Worm (Caenorhabditis elegans) whole organism, mixed stage, embryonic: ENCODE data around the gene mtr-4.

Source experiments
- M03D4.4 ChIP-seq: sonication (generic microtip); optimal IDR thresholded peaks from 2 replicates; lab custom pipeline; 2017; ENCODE audit warnings: mild to moderate bottlenecking, missing genetic modification characterization, missing compliant biosample characterization
- blmp-1 ChIP-seq: fragments of 150-350 bp; optimal IDR thresholded peaks from 2 replicates; lab custom pipeline; 2014; ENCODE audit warnings: missing biosample characterization, missing genetic modification characterization
- ceh-39 ChIP-seq: fragments of 150-350 bp; optimal IDR thresholded peaks from 2 replicates; lab custom pipeline; 2014; ENCODE audit warnings: missing biosample characterization, missing genetic modification characterization
- ceh-43 ChIP-seq: fragments of 200-800 bp; sonication (Bioruptor generic); optimal IDR thresholded peaks from 2 replicates; lab custom pipeline; 2018; ENCODE audit warnings: mild to moderate bottlenecking, missing genetic modification characterization, moderate library complexity, missing compliant biosample characterization
- ceh-83 ChIP-seq: fragments of 200-800 bp; sonication (Bioruptor generic); optimal IDR thresholded peaks from 2 replicates; lab custom pipeline; 2018; ENCODE audit warnings: mild to moderate bottlenecking, missing genetic modification characterization, missing compliant biosample characterization
- ces-1 ChIP-seq: fragments of 150-350 bp; optimal IDR thresholded peaks from 2 replicates; lab custom pipeline; 2014; ENCODE audit warnings: missing biosample characterization, missing genetic modification reagents, missing genetic modification characterization
- cnd-1 ChIP-seq: fragments of 200-800 bp; sonication (Bioruptor generic); optimal IDR thresholded peaks from 2 replicates; lab custom pipeline; 2018; ENCODE audit warnings: mild to moderate bottlenecking, missing genetic modification characterization, missing compliant biosample characterization
- drap-1 ChIP-seq: fragments of 200-800 bp; sonication (Bioruptor generic); optimal IDR thresholded peaks from 3 replicates; lab custom pipeline; 2018; ENCODE audit warnings: mild to moderate bottlenecking, missing genetic modification characterization, missing compliant biosample characterization
- elt-1 ChIP-seq: sonication (generic microtip); optimal IDR thresholded peaks from 2 replicates; lab custom pipeline; 2017; ENCODE audit warnings: missing genetic modification characterization, mild to moderate bottlenecking, missing compliant biosample characterization, antibody characterized with exemption, moderate library complexity, borderline replicate concordance; ENCODE audit not compliant: insufficient read depth
- elt-3 ChIP-seq: fragments of 150-350 bp; optimal IDR thresholded peaks from 2 replicates; lab custom pipeline; 2014; ENCODE audit warnings: missing biosample characterization, missing genetic modification characterization
- flh-1 ChIP-seq: fragments of 200-800 bp; sonication (Bioruptor generic); optimal IDR thresholded peaks from 2 replicates; lab custom pipeline; 2018; ENCODE audit warnings: mild to moderate bottlenecking, missing genetic modification characterization, moderate library complexity, missing compliant biosample characterization
- ham-2 ChIP-seq: fragments of 200-800 bp; sonication (Bioruptor generic); optimal IDR thresholded peaks from 2 replicates; lab custom pipeline; 2018; ENCODE audit warnings: mild to moderate bottlenecking, missing genetic modification characterization, missing compliant biosample characterization
- hlh-1 ChIP-seq: fragments of 150-350 bp; optimal IDR thresholded peaks from 2 replicates; lab custom pipeline; 2014; ENCODE audit warnings: missing biosample characterization, missing genetic modification reagents, missing genetic modification characterization
- lin-32 ChIP-seq: fragments of 200-800 bp; sonication (Bioruptor generic); optimal IDR thresholded peaks from 2 replicates; lab custom pipeline; 2018; ENCODE audit warnings: mild to moderate bottlenecking, missing genetic modification characterization, missing compliant biosample characterization
- mab-5 ChIP-seq: fragments of 150-350 bp; optimal IDR thresholded peaks from 2 replicates; lab custom pipeline; 2014; ENCODE audit warnings: missing biosample characterization, missing genetic modification characterization
- mep-1 ChIP-seq: fragments of 150-350 bp; optimal IDR thresholded peaks from 2 replicates; lab custom pipeline; 2017; ENCODE audit warnings: missing biosample characterization, missing genetic modification reagents, missing genetic modification characterization, inconsistent platforms
- mls-2 ChIP-seq: sonication (generic microtip); optimal IDR thresholded peaks from 2 replicates; lab custom pipeline; 2016; ENCODE audit warnings: mild to moderate bottlenecking, missing genetic modification characterization, moderate library complexity, missing compliant biosample characterization
- nhr-12 ChIP-seq: fragments of 150-350 bp; optimal IDR thresholded peaks from 2 replicates; lab custom pipeline; 2014; ENCODE audit warnings: missing biosample characterization, missing genetic modification characterization
- nhr-2 ChIP-seq: fragments of 150-350 bp; optimal IDR thresholded peaks from 2 replicates; lab custom pipeline; 2014; ENCODE audit warnings: missing biosample characterization, missing genetic modification characterization
- nhr-237 ChIP-seq: fragments of 150-350 bp; optimal IDR thresholded peaks from 2 replicates; lab custom pipeline; 2014; ENCODE audit warnings: missing biosample characterization, missing genetic modification characterization
- pha-4 ChIP-seq: fragments of 150-350 bp; optimal IDR thresholded peaks from 2 replicates; lab custom pipeline; 2018; ENCODE audit warnings: missing biosample characterization, missing genetic modification reagents, missing genetic modification characterization
- sem-2 ChIP-seq: fragments of 200-800 bp; sonication (Bioruptor generic); optimal IDR thresholded peaks from 2 replicates; lab custom pipeline; 2018; ENCODE audit warnings: mild to moderate bottlenecking, missing genetic modification characterization, missing compliant biosample characterization
- snpc-4 ChIP-seq: fragments of 150-350 bp; optimal IDR thresholded peaks from 2 replicates; lab custom pipeline; 2014; ENCODE audit warnings: missing biosample characterization, missing genetic modification characterization
- sptf-1 ChIP-seq: sonication (generic microtip); optimal IDR thresholded peaks from 2 replicates; lab custom pipeline; 2017; ENCODE audit warnings: mild to moderate bottlenecking, missing genetic modification characterization, moderate library complexity, missing compliant biosample characterization
- unc-120 ChIP-seq: sonication (generic microtip); optimal IDR thresholded peaks from 2 replicates; lab custom pipeline; 2017; ENCODE audit warnings: missing genetic modification characterization, missing compliant biosample characterization; ENCODE audit not compliant: poor library complexity, severe bottlenecking
- unc-39 ChIP-seq: fragments of 150-350 bp; optimal IDR thresholded peaks from 2 replicates; lab custom pipeline; 2014; ENCODE audit warnings: missing biosample characterization, missing genetic modification characterization

The mtr-4 gene

DNA sequence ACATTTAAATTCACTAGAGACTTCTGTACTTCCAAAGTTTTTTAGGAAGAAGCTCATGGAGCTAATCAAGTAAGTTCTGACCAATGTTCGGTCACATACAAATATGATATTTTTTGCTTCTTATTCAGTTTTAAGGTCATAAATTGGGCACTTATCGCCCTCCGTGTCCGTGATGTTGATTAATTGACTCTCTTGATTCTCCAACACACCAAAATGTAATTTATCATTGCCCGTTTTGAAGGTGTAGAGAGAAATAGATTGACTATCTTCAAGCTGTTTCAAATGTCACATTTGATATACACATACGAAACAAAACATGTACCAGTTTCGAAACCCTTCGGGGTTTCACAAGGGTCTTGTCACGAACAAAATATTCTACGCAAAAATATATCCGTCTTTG lies 34.8 kb upstream of the mtr-4 start:
- TF ChIP-seq cnd-1 (no peak), M03D4.4 (tag; lab: Kevin White, UChicago) (no peak), pha-4 (tag; lab: Kevin White, UChicago) (no peak), mep-1 (tag; lab: Kevin White, UChicago) (no peak), sem-2 (GFP tag; lab: Kevin White, UChicago) (no peak), ces-1 (GFP tag; lab: Kevin White, UChicago) (no peak), sptf-1 (tag; lab: Kevin White, UChicago) (no peak), mab-5 (tag; lab: Kevin White, UChicago) (no peak), unc-120 (tag; lab: Kevin White, UChicago) (no peak), ham-2 (GFP tag; lab: Kevin White, UChicago) (no peak), snpc-4 (tag; lab: Kevin White, UChicago) (no peak)

DNA sequence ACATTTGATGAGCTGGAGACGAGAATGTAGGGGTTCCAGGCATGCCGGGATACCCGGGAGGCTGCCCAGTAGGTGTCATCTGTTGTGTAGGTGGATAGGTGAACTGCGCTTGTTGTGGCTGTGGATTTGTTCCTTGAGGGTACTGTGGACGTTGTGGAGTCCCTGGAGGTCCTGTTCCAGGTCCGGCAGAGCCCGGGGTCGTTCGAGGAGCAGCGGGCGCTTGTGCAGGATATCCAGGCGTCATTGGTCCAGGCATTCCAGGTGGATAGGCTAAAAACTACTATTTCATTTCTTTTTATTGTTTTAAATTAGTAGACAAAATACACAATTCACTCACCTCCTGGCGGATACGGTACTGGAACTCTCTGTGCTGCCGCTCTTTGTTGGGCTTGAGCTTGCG lies 30.2 kb upstream of the mtr-4 start:
- no peak for TF ChIP-seq mab-5 (tag; lab: Kevin White, UChicago)
- TF ChIP-seq sem-2 (GFP tag; lab: Kevin White, UChicago) = no peak
- no peak for TF ChIP-seq ceh-39
- no peak for TF ChIP-seq nhr-2 (tag; lab: Kevin White, UChicago)
- TF ChIP-seq nhr-12 (tag; lab: Kevin White, UChicago) = no peak
- TF ChIP-seq lin-32 (GFP tag; lab: Kevin White, UChicago) = no peak
- TF ChIP-seq mls-2 = no peak
- no peak for TF ChIP-seq unc-39
- no peak for TF ChIP-seq flh-1
- TF ChIP-seq ham-2 (GFP tag; lab: Kevin White, UChicago) = no peak
- TF ChIP-seq nhr-237 (tag; lab: Kevin White, UChicago) = no peak
- no peak for TF ChIP-seq snpc-4 (tag; lab: Kevin White, UChicago)

DNA sequence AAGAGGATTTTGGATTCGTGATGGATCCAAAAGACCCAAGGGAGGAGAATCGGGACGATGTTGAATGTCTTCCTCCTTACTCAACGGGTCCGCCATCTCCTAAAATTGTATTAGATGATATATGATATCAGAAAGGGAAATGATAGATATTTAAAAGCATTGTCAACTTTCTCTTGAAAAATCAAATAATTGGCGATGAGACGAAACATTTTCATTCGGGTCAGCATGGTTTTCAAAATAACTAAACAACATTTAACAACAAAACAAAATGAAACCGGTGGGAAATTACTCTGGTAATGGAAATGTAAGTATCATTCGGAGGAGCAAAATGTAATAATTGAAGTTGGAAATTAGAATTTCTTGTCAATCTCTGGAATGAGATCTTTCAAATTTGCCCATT lies 29.0 kb upstream of the mtr-4 start, which contains the start of gene pis-1:
TSS of gene pis-1 (minus strand) at position 101 of the 400 bp plus-strand sequence.
- TF ChIP-seq ceh-83 (GFP tag; lab: Kevin White, UChicago) (no peak), unc-39 (no peak)
- TF ChIP-seq, all 35 proteins: peak for 0

- TF ChIP-seq drap-1 = no peak
- peak; percentile 22 for TF ChIP-seq ces-1 (GFP tag; lab: Kevin White, UChicago)
- TF ChIP-seq elt-3 = no peak
- TF ChIP-seq elt-1 (tag; lab: Kevin White, UChicago) = no peak
- TF ChIP-seq unc-120 (tag; lab: Kevin White, UChicago) = no peak
- TF ChIP-seq mab-5 (tag; lab: Kevin White, UChicago) = no peak
- no peak for TF ChIP-seq cnd-1
Measured at ce11 chrIV:9797304-9798003, 28.0 kb upstream of the mtr-4 start, which contains the start of gene T13F2.2. Gene T13F2.2, minus strand, starts transcription at chrIV:9797354.

- TF ChIP-seq ces-1 (GFP tag; lab: Kevin White, UChicago) (peak; percentile 94), nhr-12 (tag; lab: Kevin White, UChicago) (no peak), lin-32 (GFP tag; lab: Kevin White, UChicago) (no peak), ceh-43 (GFP tag; lab: Kevin White, UChicago) (no peak), hlh-1 (no peak)
Measured at ce11 chrIV:9798307-9798706, 27.2 kb upstream of the mtr-4 start.

ce11 chrIV:9799129-9799528 lies 26.4 kb upstream of the mtr-4 start, which contains the start of gene fat-4:
Gene fat-4, plus strand, starts transcription at chrIV:9799429.
- no peak for TF ChIP-seq snpc-4 (tag; lab: Kevin White, UChicago)
- no peak for TF ChIP-seq mep-1 (tag; lab: Kevin White, UChicago)
- no peak for TF ChIP-seq elt-1 (tag; lab: Kevin White, UChicago)
- no peak for TF ChIP-seq nhr-237 (tag; lab: Kevin White, UChicago)
- TF ChIP-seq blmp-1 = no peak
- TF ChIP-seq unc-39 = no peak
- TF ChIP-seq sptf-1 (tag; lab: Kevin White, UChicago) = no peak
- no peak for TF ChIP-seq ceh-43 (GFP tag; lab: Kevin White, UChicago)
- TF ChIP-seq nhr-12 (tag; lab: Kevin White, UChicago) = no peak
- TF ChIP-seq M03D4.4 (tag; lab: Kevin White, UChicago) = no peak
- TF ChIP-seq ceh-39 = no peak
- TF ChIP-seq mab-5 (tag; lab: Kevin White, UChicago) = no peak
- TF ChIP-seq ham-2 (GFP tag; lab: Kevin White, UChicago) = no peak
- no peak for TF ChIP-seq mls-2
- TF ChIP-seq sem-2 (GFP tag; lab: Kevin White, UChicago) = no peak
- TF ChIP-seq, all 35 proteins: peak for 0
